Worm (Caenorhabditis elegans): ENCODE results near the gene W02B12.1.

The W02B12.1 gene

ce11 chrII:11424032-11424431 is 24.8 kb upstream of the W02B12.1 start:
- TF ChIP-seq tbx-8 (GFP tag; optimal IDR thresholded peaks at IDR 0.05) (no peak), mls-2 (tag; optimal IDR thresholded peaks at IDR 0.05) (no peak), ces-1 (GFP tag; optimal IDR thresholded peaks at IDR 0.05) (no peak), elt-3 (tag; optimal IDR thresholded peaks at IDR 0.05) (no peak), snpc-4 (tag; optimal IDR thresholded peaks at IDR 0.05) (no peak), blmp-1 (tag; optimal IDR thresholded peaks at IDR 0.05) (no peak), unc-62 (GFP tag; optimal IDR thresholded peaks at IDR 0.05) (no peak), pha-4 (tag; optimal IDR thresholded peaks at IDR 0.05) (no peak), bed-3 (GFP tag; optimal IDR thresholded peaks at IDR 0.05) (no peak), nhr-2 (tag; optimal IDR thresholded peaks at IDR 0.05) (no peak), mep-1 (tag; optimal IDR thresholded peaks at IDR 0.05) (no peak)

ce11 chrII:11424579-11425316 is 24.1 kb upstream of the W02B12.1 start, which contains the start of gene C05D12.3:
Gene C05D12.3 (plus strand): TSS chrII:11425266.
- TF ChIP-seq unc-62 (GFP tag; optimal IDR thresholded peaks at IDR 0.05) = no peak
- no peak for TF ChIP-seq blmp-1 (tag; optimal IDR thresholded peaks at IDR 0.05)
- no peak for TF ChIP-seq M03D4.4 (tag; optimal IDR thresholded peaks at IDR 0.05)
- no peak for TF ChIP-seq ztf-11 (tag; optimal IDR thresholded peaks at IDR 0.05)
- no peak for TF ChIP-seq tbx-8 (GFP tag; optimal IDR thresholded peaks at IDR 0.05)
- no peak for TF ChIP-seq zip-8 (tag; optimal IDR thresholded peaks at IDR 0.05)
- no peak for TF ChIP-seq pha-4 (tag; optimal IDR thresholded peaks at IDR 0.05)
- TF ChIP-seq nhr-237 (tag; optimal IDR thresholded peaks at IDR 0.05) = no peak
- no peak for TF ChIP-seq lsy-2 (tag; optimal IDR thresholded peaks at IDR 0.05)
- TF ChIP-seq sem-2 (GFP tag; optimal IDR thresholded peaks at IDR 0.05) = no peak
- no peak for TF ChIP-seq cnd-1 (tag; optimal IDR thresholded peaks at IDR 0.05)
- TF ChIP-seq hlh-1 (tag; optimal IDR thresholded peaks at IDR 0.05) = no peak
- no peak for TF ChIP-seq snpc-4 (tag; optimal IDR thresholded peaks at IDR 0.05)
- no peak for TF ChIP-seq unc-39 (tag; optimal IDR thresholded peaks at IDR 0.05)
- TF ChIP-seq drap-1 (GFP tag; optimal IDR thresholded peaks at IDR 0.05) = no peak
- no peak for TF ChIP-seq elt-3 (tag; optimal IDR thresholded peaks at IDR 0.05)

DNA sequence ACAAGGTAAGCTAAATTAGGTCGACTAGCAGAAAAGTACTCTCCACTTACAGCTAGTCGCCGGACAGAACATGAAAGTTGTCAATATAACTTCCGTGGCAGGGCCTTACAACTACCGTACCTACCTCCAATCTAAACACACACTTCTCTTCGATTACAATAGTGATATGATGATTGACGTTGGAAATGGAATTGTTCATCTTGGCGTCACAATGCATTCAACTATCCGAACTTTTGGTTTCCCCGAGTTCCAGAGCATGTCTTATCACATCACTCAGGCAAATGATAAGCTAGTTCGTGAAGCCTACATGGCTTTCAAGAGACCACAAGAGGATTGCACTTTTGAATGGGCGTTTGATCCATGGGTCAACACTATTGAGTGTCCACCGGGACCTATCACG is 21.5 kb upstream of the W02B12.1 start:
- TF ChIP-seq ces-1 (GFP tag; optimal IDR thresholded peaks at IDR 0.05) (no peak), sptf-1 (tag; optimal IDR thresholded peaks at IDR 0.05) (no peak)

DNA sequence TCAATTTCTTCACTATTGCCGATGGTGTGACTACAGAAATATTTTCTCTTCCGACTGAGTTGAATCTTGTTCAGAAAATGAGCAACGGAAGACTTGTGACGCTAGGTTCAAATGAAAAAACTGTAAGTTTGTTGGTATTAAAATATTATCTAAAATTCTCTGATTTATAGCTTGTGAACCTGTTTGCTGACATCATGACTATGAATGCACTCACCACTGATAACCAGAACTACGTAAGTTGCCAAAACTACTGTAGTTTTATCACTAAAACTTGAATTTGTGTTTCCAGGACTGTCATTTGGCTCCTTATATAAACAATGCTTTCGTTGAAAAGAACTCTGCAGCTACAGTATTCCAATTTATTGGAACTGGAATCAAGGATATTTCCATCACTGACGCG is 20.2 kb upstream of the W02B12.1 start:
- no peak for TF ChIP-seq ceh-83 (GFP tag; optimal IDR thresholded peaks at IDR 0.05)
- TF ChIP-seq ztf-11 (tag; optimal IDR thresholded peaks at IDR 0.05) = no peak
- no peak for TF ChIP-seq mls-2 (tag; optimal IDR thresholded peaks at IDR 0.05)
- TF ChIP-seq mab-5 (tag; optimal IDR thresholded peaks at IDR 0.05) = no peak
- no peak for TF ChIP-seq ceh-39 (tag; optimal IDR thresholded peaks at IDR 0.05)
- TF ChIP-seq sem-2 (GFP tag; optimal IDR thresholded peaks at IDR 0.05) = no peak
- no peak for TF ChIP-seq flh-1 (GFP tag; optimal IDR thresholded peaks at IDR 0.05)
- TF ChIP-seq drap-1 (GFP tag; optimal IDR thresholded peaks at IDR 0.05) = no peak

DNA sequence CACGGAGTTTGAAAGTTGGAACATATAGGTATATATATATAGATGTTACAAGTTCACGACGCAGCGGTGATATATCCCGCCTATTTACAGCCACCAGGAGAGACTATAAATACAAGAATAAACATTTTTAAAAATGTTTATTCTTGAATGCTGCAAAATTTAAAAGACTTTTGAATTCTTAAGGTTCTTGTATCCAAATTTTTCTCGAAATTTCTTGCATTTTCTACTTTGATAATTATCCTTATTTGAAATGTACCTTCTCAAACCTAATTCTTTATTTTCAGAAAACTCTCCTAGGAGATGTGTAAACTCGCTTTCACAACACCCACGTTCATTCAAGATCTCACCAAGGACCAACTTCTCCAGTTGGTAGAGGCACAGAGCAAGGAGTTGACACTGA is 17.2 kb upstream of the W02B12.1 start, which contains the start of gene C05D12.4:
TSS of gene C05D12.4 (plus strand) at position 301 of the 400 bp plus-strand sequence.
- TF ChIP-seq nhr-12 (tag; optimal IDR thresholded peaks at IDR 0.05) (no peak), mab-5 (tag; optimal IDR thresholded peaks at IDR 0.05) (no peak), lsy-2 (tag; optimal IDR thresholded peaks at IDR 0.05) (no peak), elt-3 (tag; optimal IDR thresholded peaks at IDR 0.05) (no peak), sptf-1 (tag; optimal IDR thresholded peaks at IDR 0.05) (no peak), lin-13 (tag; optimal IDR thresholded peaks at IDR 0.05) (no peak), ces-1 (GFP tag; optimal IDR thresholded peaks at IDR 0.05) (no peak), pha-4 (tag; optimal IDR thresholded peaks at IDR 0.05) (no peak), unc-39 (tag; optimal IDR thresholded peaks at IDR 0.05) (no peak), unc-120 (tag; optimal IDR thresholded peaks at IDR 0.05; ENCODE audit: poor library complexity, severe bottlenecking) (no peak), blmp-1 (tag; optimal IDR thresholded peaks at IDR 0.05) (no peak), unc-62 (GFP tag; optimal IDR thresholded peaks at IDR 0.05) (no peak), snpc-4 (tag; optimal IDR thresholded peaks at IDR 0.05) (no peak), nhr-237 (tag; optimal IDR thresholded peaks at IDR 0.05) (no peak)

ce11 chrII:11433942-11434341 is 14.9 kb upstream of the W02B12.1 start, which contains the start of gene C05D12.5:
Gene C05D12.5 (plus strand): TSS chrII:11434242.
- no peak for TF ChIP-seq ham-2 (GFP tag; optimal IDR thresholded peaks at IDR 0.05)
- TF ChIP-seq nhr-76 (tag; optimal IDR thresholded peaks at IDR 0.05) = no peak
- no peak for TF ChIP-seq cnd-1 (tag; optimal IDR thresholded peaks at IDR 0.05)
- no peak for TF ChIP-seq elt-3 (tag; optimal IDR thresholded peaks at IDR 0.05)
- TF ChIP-seq lin-13 (tag; optimal IDR thresholded peaks at IDR 0.05) = no peak
- no peak for TF ChIP-seq mep-1 (tag; optimal IDR thresholded peaks at IDR 0.05)
- no peak for TF ChIP-seq nhr-12 (tag; optimal IDR thresholded peaks at IDR 0.05)
- TF ChIP-seq elt-1 (tag; optimal IDR thresholded peaks at IDR 0.05; ENCODE audit: borderline replicate concordance, insufficient read depth) = no peak
- no peak for TF ChIP-seq bed-3 (GFP tag; optimal IDR thresholded peaks at IDR 0.05)
- TF ChIP-seq unc-39 (tag; optimal IDR thresholded peaks at IDR 0.05) = no peak
- TF ChIP-seq nhr-2 (tag; optimal IDR thresholded peaks at IDR 0.05) = no peak
- no peak for TF ChIP-seq pha-4 (tag; optimal IDR thresholded peaks at IDR 0.05)
- no peak for TF ChIP-seq unc-62 (GFP tag; optimal IDR thresholded peaks at IDR 0.05)
- TF ChIP-seq mls-2 (tag; optimal IDR thresholded peaks at IDR 0.05) = no peak
